Fruit fly (Drosophila melanogaster): Measurements from ENCODE around the gene Pmvk.
A peak's percentile ranks its signal among the peaks of the same experiment; 100 is the strongest.

The Pmvk gene

dm6 chr2L:19546869-19547710 lies 33.1 kb downstream of the Pmvk start, which contains the start of gene CG10337 (continued):
- TF ChIP-seq CG31224 (GFP tag; IDR thresholded peaks at IDR 0.05) (peak; percentile 31; the same call in 1 of the 2 replicates), Max (GFP tag; optimal IDR thresholded peaks at IDR 0.05) (no peak), p53 (GFP tag; optimal IDR thresholded peaks at IDR 0.05) (no peak), CG4854 (GFP tag; optimal IDR thresholded peaks at IDR 0.05) (no peak), sr (GFP tag; IDR thresholded peaks at IDR 0.05) (no peak), al (GFP tag; IDR thresholded peaks at IDR 0.05) (no peak; the same call in 1 of the 2 replicates), dmrt99B (tag; optimal IDR thresholded peaks at IDR 0.05) (peak; percentile 33), psq (GFP tag; optimal IDR thresholded peaks at IDR 0.05) (peak; percentile 86), gem (tag; optimal IDR thresholded peaks at IDR 0.05) (peak; percentile 70), Lpt (GFP tag; optimal IDR thresholded peaks at IDR 0.05) (no peak), Asciz (GFP tag; optimal IDR thresholded peaks at IDR 0.05) (peak; percentile 36), fd102C (GFP tag; optimal IDR thresholded peaks at IDR 0.05) (no peak), CG10147 (GFP tag; optimal IDR thresholded peaks at IDR 0.05) (peak; percentile 60), stc (GFP tag; IDR thresholded peaks at IDR 0.05) (no peak), CG7372 (GFP tag; IDR thresholded peaks at IDR 0.05) (no peak), Blimp-1 (GFP tag; optimal IDR thresholded peaks at IDR 0.05) (no peak), CG3995 (GFP tag; optimal IDR thresholded peaks at IDR 0.05) (peak; percentile 83), tin (GFP tag; optimal IDR thresholded peaks at IDR 0.05) (no peak), cas (GFP tag; IDR thresholded peaks at IDR 0.05) (no peak), CG15696 (tag; optimal IDR thresholded peaks at IDR 0.05) (peak; percentile 19), Gsc (GFP tag; IDR thresholded peaks at IDR 0.05) (no peak), CG2129 (GFP tag; IDR thresholded peaks at IDR 0.05; ENCODE audit: partially characterized antibody) (no peak), sug (tag; optimal IDR thresholded peaks at IDR 0.05) (peak; percentile 79), CG17829 (tag; optimal IDR thresholded peaks at IDR 0.05) (peak; percentile 5), CG3726 (GFP tag; IDR thresholded peaks at IDR 0.05) (no peak), Bgb (GFP tag; IDR thresholded peaks at IDR 0.05; ENCODE audit: partially characterized antibody) (no peak), pnt (GFP tag; optimal IDR thresholded peaks at IDR 0.05) (peak; percentile 1), CG13424 (tag; optimal IDR thresholded peaks at IDR 0.05) (peak; percentile 56), klu (GFP tag; IDR thresholded peaks at IDR 0.05) (no peak), CG11247 (GFP tag; IDR thresholded peaks at IDR 0.05) (no peak), CG31365 (tag; optimal IDR thresholded peaks at IDR 0.05) (no peak), CG1602 (GFP tag; optimal IDR thresholded peaks at IDR 0.05) (peak; percentile 6), CG9609 (GFP tag; optimal IDR thresholded peaks at IDR 0.05) (no peak), wdn (GFP tag; IDR thresholded peaks at IDR 0.05) (0 out of 2 replicates have a peak, but pooled peaks have one; percentile 39), Poxn (GFP tag; IDR thresholded peaks at IDR 0.05) (no peak), pfk (GFP tag; optimal IDR thresholded peaks at IDR 0.05) (no peak), CG12942 (GFP tag; optimal IDR thresholded peaks at IDR 0.05) (no peak), CG16863 (GFP tag; optimal IDR thresholded peaks at IDR 0.05) (no peak), z (GFP tag; IDR thresholded peaks at IDR 0.05) (no peak), Hr51 (GFP tag; optimal IDR thresholded peaks at IDR 0.05) (peak in 1 of 2 experiments; percentile 73), CG18764 (GFP tag; optimal IDR thresholded peaks at IDR 0.05) (no peak), chinmo (GFP tag; IDR thresholded peaks at IDR 0.05; ENCODE audit: partially characterized antibody) (0 out of 4 replicates have a peak, but pooled peaks have one; percentile 32), CG12219 (GFP tag; optimal IDR thresholded peaks at IDR 0.05) (peak; percentile 29), Sox102F (GFP tag; optimal IDR thresholded peaks at IDR 0.05) (peak; percentile 57), CG6689 (GFP tag; IDR thresholded peaks at IDR 0.05) (peak; percentile 5), CG11504 (tag; optimal IDR thresholded peaks at IDR 0.05) (peak; percentile 64), Deaf1 (tag; optimal IDR thresholded peaks at IDR 0.05) (peak; percentile 68), CG7357 (GFP tag; IDR thresholded peaks at IDR 0.05) (no peak), pho (GFP tag; optimal IDR thresholded peaks at IDR 0.05) (no peak)

All from whole organism, embryonic.